Fruit fly (Drosophila melanogaster): ENCODE results near the gene rux.
A peak's percentile ranks its signal among the peaks of the same experiment; 100 is the strongest.

rux gene

dm6 chrX:6052855-6053254 lies 15.3 kb upstream of the rux start:
- TF ChIP-seq sv (GFP tag; optimal IDR thresholded peaks at IDR 0.05) (no peak), woc (GFP tag; optimal IDR thresholded peaks at IDR 0.05) (no peak), rgr (GFP tag; optimal IDR thresholded peaks at IDR 0.05) (no peak), pan (optimal IDR thresholded peaks at IDR 0.05) (no peak), lola (GFP tag; optimal IDR thresholded peaks at IDR 0.05) (no peak), brk (GFP tag; optimal IDR thresholded peaks at IDR 0.05) (no peak), tai (GFP tag; optimal IDR thresholded peaks at IDR 0.05) (no peak), CrebA (GFP tag; optimal IDR thresholded peaks at IDR 0.05; ENCODE audit: borderline replicate concordance) (no peak), dl (GFP tag; optimal IDR thresholded peaks at IDR 0.05; ENCODE audit: insufficient read depth in 1 of 2, partially characterized antibody in 2 of 2) (no peak), HLH106 (tag; optimal IDR thresholded peaks at IDR 0.05) (no peak), foxo (GFP tag; optimal IDR thresholded peaks at IDR 0.05) (no peak), ey (GFP tag; optimal IDR thresholded peaks at IDR 0.05) (no peak), Sp1 (GFP tag; optimal IDR thresholded peaks at IDR 0.05) (no peak), fru (GFP tag; optimal IDR thresholded peaks at IDR 0.05) (no peak), GATAd (GFP tag; optimal IDR thresholded peaks at IDR 0.05) (no peak), Rel (GFP tag; optimal IDR thresholded peaks at IDR 0.05) (no peak), Rel (tag; optimal IDR thresholded peaks at IDR 0.05) (no peak)

- TF ChIP-seq jim (GFP tag; optimal IDR thresholded peaks at IDR 0.05) (no peak), dsf (GFP tag; optimal IDR thresholded peaks at IDR 0.05; ENCODE audit: borderline replicate concordance) (no peak), Jra (GFP tag; optimal IDR thresholded peaks at IDR 0.05) (no peak), usp (GFP tag; optimal IDR thresholded peaks at IDR 0.05) (no peak), ey (GFP tag; optimal IDR thresholded peaks at IDR 0.05) (no peak), Dfd (GFP tag; optimal IDR thresholded peaks at IDR 0.05) (no peak), h (GFP tag; optimal IDR thresholded peaks at IDR 0.05) (no peak), dmrt93B (GFP tag; optimal IDR thresholded peaks at IDR 0.05) (no peak), Mio (GFP tag; optimal IDR thresholded peaks at IDR 0.05) (no peak), rgr (GFP tag; optimal IDR thresholded peaks at IDR 0.05) (no peak), HLH106 (tag; optimal IDR thresholded peaks at IDR 0.05) (no peak)
Observed at dm6 chrX:6050935-6051656, 13.5 kb upstream of the rux start.

dm6 chrX:6050282-6050934 lies 12.8 kb upstream of the rux start, which contains the start of gene CG5921:
TSS of gene CG5921 (plus strand) at chrX:6050828.
- TF ChIP-seq pan (optimal IDR thresholded peaks at IDR 0.05) (no peak), Mio (GFP tag; optimal IDR thresholded peaks at IDR 0.05) (no peak), OdsH (GFP tag; optimal IDR thresholded peaks at IDR 0.05) (no peak), rgr (GFP tag; optimal IDR thresholded peaks at IDR 0.05) (no peak), Jra (GFP tag; optimal IDR thresholded peaks at IDR 0.05) (no peak), dmrt93B (GFP tag; optimal IDR thresholded peaks at IDR 0.05) (no peak), lola (GFP tag; optimal IDR thresholded peaks at IDR 0.05) (no peak)

- TF ChIP-seq pan (optimal IDR thresholded peaks at IDR 0.05) (no peak), HLH106 (tag; optimal IDR thresholded peaks at IDR 0.05) (peak; percentile 1), psq (GFP tag; optimal IDR thresholded peaks at IDR 0.05) (no peak)
Observed at dm6 chrX:6039431-6040016, 1.9 kb upstream of the rux start, which contains the start of gene CG5937. TSS of gene CG5937 (plus strand) at chrX:6040005.

dm6 chrX:6035359-6035758 lies 2.2 kb downstream of the rux start:
- TF ChIP-seq psq (GFP tag; optimal IDR thresholded peaks at IDR 0.05) (no peak), Myc (optimal IDR thresholded peaks at IDR 0.05) (peak; percentile 83), lola (GFP tag; optimal IDR thresholded peaks at IDR 0.05) (no peak), tai (GFP tag; optimal IDR thresholded peaks at IDR 0.05) (peak; percentile 26), sv (GFP tag; optimal IDR thresholded peaks at IDR 0.05) (no peak)

- no peak for TF ChIP-seq foxo (GFP tag; optimal IDR thresholded peaks at IDR 0.05)
Observed at dm6 chrX:6034741-6035140, 2.9 kb downstream of the rux start.

All from whole organism, wandering third instar larva.